Fruit fly (Drosophila melanogaster) whole organism, embryonic: ENCODE results near the gene mRpL27.

Experiments
- Aef1 ChIP-seq: fragments of 200-800 bp; sonication (Bioruptor generic); IDR thresholded peaks from 3 replicates; pipeline ENCODE4 v1.3.6; 2022; ENCODE audit warnings: missing biosample characterization, missing genetic modification characterization
- B-H2 ChIP-seq: fragments of 200-800 bp; sonication (Bioruptor generic); optimal IDR thresholded peaks from 2 replicates; lab custom pipeline; 2018; ENCODE audit warnings: missing biosample characterization, mild to moderate bottlenecking, missing genetic modification characterization
- Blimp-1 ChIP-seq: fragments of 200-800 bp; sonication (Bioruptor generic); optimal IDR thresholded peaks from 3 replicates; lab custom pipeline; 2018; ENCODE audit warnings: missing biosample characterization, missing genetic modification characterization, mild to moderate bottlenecking, moderate library complexity, missing genetic modification reagents
- C15 ChIP-seq: fragments of 200-800 bp; sonication (Bioruptor generic); IDR thresholded peaks from 3 replicates; pipeline ENCODE4 v1.3.6; 2022; ENCODE audit warnings: missing biosample characterization, missing genetic modification characterization
- CG10267 ChIP-seq: fragments of 200-800 bp; sonication (Bioruptor generic); optimal IDR thresholded peaks from 2 replicates; lab custom pipeline; 2018; ENCODE audit warnings: missing biosample characterization, mild to moderate bottlenecking, missing genetic modification characterization, moderate library complexity
- CG10959 ChIP-seq: fragments of 200-800 bp; sonication (Bioruptor generic); IDR thresholded peaks from 2 replicates; pipeline ENCODE4 v1.3.6; 2022; ENCODE audit warnings: missing biosample characterization, missing genetic modification characterization
- CG11085 ChIP-seq: fragments of 200-800 bp; sonication (Bioruptor generic); IDR thresholded peaks from 2 replicates; pipeline ENCODE4 v1.3.6; 2022; ENCODE audit warnings: missing biosample characterization, missing genetic modification characterization
- CG12071 ChIP-seq: fragments of 200-800 bp; sonication (Bioruptor generic); optimal IDR thresholded peaks from 3 replicates; lab custom pipeline; 2018; ENCODE audit warnings: missing biosample characterization, mild to moderate bottlenecking, missing genetic modification characterization
- CG12219 ChIP-seq: fragments of 200-800 bp; sonication (Bioruptor generic); optimal IDR thresholded peaks from 3 replicates; lab custom pipeline; 2018; ENCODE audit warnings: missing biosample characterization, mild to moderate bottlenecking, missing genetic modification characterization
- CG12769 ChIP-seq: fragments of 200-800 bp; sonication (Bioruptor generic); optimal IDR thresholded peaks from 2 replicates; lab custom pipeline; 2019; ENCODE audit warnings: missing biosample characterization, mild to moderate bottlenecking, missing genetic modification characterization, moderate library complexity
- CG13624 ChIP-seq: fragments of 200-800 bp; sonication (Bioruptor generic); optimal IDR thresholded peaks from 2 replicates; lab custom pipeline; 2016; ENCODE audit warnings: missing biosample characterization, missing genetic modification characterization
- CG14710 ChIP-seq: fragments of 200-800 bp; sonication (Bioruptor generic); optimal IDR thresholded peaks from 3 replicates; lab custom pipeline; 2019; ENCODE audit warnings: missing biosample characterization, mild to moderate bottlenecking, missing genetic modification characterization, moderate library complexity
- CG15011 ChIP-seq: fragments of 200-800 bp; sonication (Bioruptor generic); optimal IDR thresholded peaks from 3 replicates; lab custom pipeline; 2018; ENCODE audit warnings: missing biosample characterization, mild to moderate bottlenecking, missing genetic modification characterization
- CG15696 ChIP-seq: fragments of 200-800 bp; sonication (Bioruptor generic); optimal IDR thresholded peaks from 2 replicates; lab custom pipeline; 2019; ENCODE audit warnings: missing biosample characterization, mild to moderate bottlenecking, missing genetic modification characterization, moderate library complexity
- CG17612 ChIP-seq: fragments of 200-800 bp; sonication (Bioruptor generic); IDR thresholded peaks from 2 replicates; pipeline ENCODE4 v1.3.6; 2022; ENCODE audit warnings: missing biosample characterization, missing genetic modification characterization
- CG18476 ChIP-seq: fragments of 200-800 bp; sonication (Bioruptor generic); optimal IDR thresholded peaks from 2 replicates; lab custom pipeline; 2016; ENCODE audit warnings: missing biosample characterization, mild to moderate bottlenecking, missing genetic modification characterization
- CG2712 ChIP-seq: fragments of 200-800 bp; optimal IDR thresholded peaks from 3 replicates; lab custom pipeline; 2019; ENCODE audit warnings: missing biosample characterization, mild to moderate bottlenecking, missing genetic modification characterization, moderate library complexity
- CG31365 ChIP-seq: fragments of 200-800 bp; sonication (Bioruptor generic); optimal IDR thresholded peaks from 2 replicates; lab custom pipeline; 2018; ENCODE audit warnings: missing biosample characterization, mild to moderate bottlenecking, missing genetic modification characterization
- CG32532 ChIP-seq: fragments of 200-800 bp; sonication (Bioruptor generic); IDR thresholded peaks from 2 replicates; pipeline ENCODE4 v1.3.6; 2022; ENCODE audit warnings: missing biosample characterization, missing genetic modification characterization
- CG3726 ChIP-seq: fragments of 200-800 bp; sonication (Bioruptor generic); IDR thresholded peaks from 3 replicates; pipeline ENCODE4, ENCODE4 v1.3.6; 2022; ENCODE audit warnings: missing biosample characterization, missing genetic modification characterization
- CG5245 ChIP-seq: fragments of 200-800 bp; sonication (Bioruptor generic); optimal IDR thresholded peaks from 3 replicates; lab custom pipeline; 2016; ENCODE audit warnings: missing biosample characterization, missing genetic modification characterization
- CG6272 ChIP-seq: fragments of 200-800 bp; sonication (Bioruptor generic); IDR thresholded peaks from 2 replicates; pipeline ENCODE4 v1.3.6; 2022; ENCODE audit warnings: missing biosample characterization, missing genetic modification characterization
- CG6813 ChIP-seq: fragments of 200-800 bp; sonication (Bioruptor generic); optimal IDR thresholded peaks from 2 replicates; lab custom pipeline; 2017; ENCODE audit warnings: missing biosample characterization, missing genetic modification characterization, mild to moderate bottlenecking, moderate library complexity, missing genetic modification reagents
- CG7928 ChIP-seq: fragments of 200-800 bp; sonication (Bioruptor generic); optimal IDR thresholded peaks from 2 replicates; lab custom pipeline; 2017; ENCODE audit warnings: missing biosample characterization, mild to moderate bottlenecking, missing genetic modification characterization
- Fer3 ChIP-seq: fragments of 200-800 bp; sonication (Bioruptor generic); optimal IDR thresholded peaks from 2 replicates; lab custom pipeline; 2018; ENCODE audit warnings: missing biosample characterization, mild to moderate bottlenecking, missing genetic modification characterization, moderate library complexity
- Gug ChIP-seq: fragments of 200-800 bp; sonication (Bioruptor generic); IDR thresholded peaks from 4 replicates; pipeline ENCODE4 v1.3.6; 2022; ENCODE audit warnings: missing biosample characterization, missing genetic modification characterization
- Hmx ChIP-seq: fragments of 200-800 bp; sonication (Bioruptor generic); optimal IDR thresholded peaks from 2 replicates; lab custom pipeline; 2016; ENCODE audit warnings: missing biosample characterization, missing genetic modification characterization
- Lim3 ChIP-seq: fragments of 200-800 bp; sonication (Bioruptor generic); IDR thresholded peaks from 2 replicates; pipeline ENCODE4 v1.3.6; 2022; ENCODE audit warnings: missing biosample characterization, missing genetic modification characterization
- Oaz ChIP-seq: fragments of 200-800 bp; sonication (Bioruptor generic); IDR thresholded peaks from 2 replicates; pipeline ENCODE4 v1.3.6; 2022; ENCODE audit warnings: missing biosample characterization, missing genetic modification characterization
- Scr ChIP-seq: fragments of 200-800 bp; sonication (Bioruptor generic); IDR thresholded peaks from 2 replicates; pipeline ENCODE4 v1.3.6; 2022; ENCODE audit warnings: missing biosample characterization, missing genetic modification characterization; ENCODE audit not compliant: partially characterized antibody
- ara ChIP-seq: fragments of 200-800 bp; sonication (Bioruptor generic); IDR thresholded peaks from 2 replicates; pipeline ENCODE4 v1.3.6; 2022; ENCODE audit warnings: missing biosample characterization, missing genetic modification characterization
- bab2 ChIP-seq: fragments of 200-800 bp; sonication (Bioruptor generic); optimal IDR thresholded peaks from 2 replicates; lab custom pipeline; 2016; ENCODE audit warnings: missing biosample characterization, missing genetic modification characterization
- chinmo ChIP-seq: fragments of 200-800 bp; sonication (Bioruptor generic); IDR thresholded peaks from 4 replicates; pipeline ENCODE4 v1.3.6; 2022; ENCODE audit warnings: missing biosample characterization, missing genetic modification characterization; ENCODE audit not compliant: partially characterized antibody
- crc ChIP-seq: fragments of 200-800 bp; sonication (Bioruptor generic); optimal IDR thresholded peaks from 2 replicates; lab custom pipeline; 2016; ENCODE audit warnings: missing biosample characterization, missing genetic modification characterization
- da ChIP-seq: fragments of 200-800 bp; sonication (Bioruptor generic); optimal IDR thresholded peaks from 2 replicates; lab custom pipeline; 2016; ENCODE audit warnings: missing biosample characterization, missing genetic modification characterization
- dan ChIP-seq: fragments of 200-800 bp; sonication (Bioruptor generic); IDR thresholded peaks from 2 replicates; pipeline ENCODE4 v1.3.6; 2022; ENCODE audit warnings: missing biosample characterization, missing genetic modification characterization
- danr ChIP-seq: fragments of 200-800 bp; sonication (Bioruptor generic); IDR thresholded peaks from 2 replicates; pipeline ENCODE4 v1.3.6; 2022; ENCODE audit warnings: missing biosample characterization, missing genetic modification characterization
- dimm ChIP-seq: fragments of 200-800 bp; sonication (Bioruptor generic); IDR thresholded peaks from 2 replicates; pipeline ENCODE4 v1.3.6; 2022; ENCODE audit warnings: missing biosample characterization, missing genetic modification characterization
- eyg ChIP-seq: fragments of 200-800 bp; sonication (Bioruptor generic); optimal IDR thresholded peaks from 3 replicates; lab custom pipeline; 2016; ENCODE audit warnings: missing biosample characterization, missing genetic modification characterization
- fru ChIP-seq: fragments of >200 bp; optimal IDR thresholded peaks from 2 replicates; lab custom pipeline; 2017
- gcm ChIP-seq: fragments of 200-800 bp; sonication (Bioruptor generic); optimal IDR thresholded peaks from 2 replicates; lab custom pipeline; 2019; ENCODE audit warnings: missing biosample characterization, mild to moderate bottlenecking, missing genetic modification characterization, moderate library complexity
- ham ChIP-seq: fragments of 200-800 bp; sonication (Bioruptor generic); IDR thresholded peaks from 2 replicates; pipeline ENCODE4 v1.3.6; 2022; ENCODE audit warnings: missing biosample characterization, missing genetic modification characterization
- nom ChIP-seq: fragments of 200-800 bp; sonication (Bioruptor generic); optimal IDR thresholded peaks from 2 replicates; lab custom pipeline; 2017; ENCODE audit warnings: missing biosample characterization, missing genetic modification characterization, mild to moderate bottlenecking, moderate library complexity, missing genetic modification reagents
- org-1 ChIP-seq: fragments of 200-800 bp; sonication (Bioruptor generic); optimal IDR thresholded peaks from 2 replicates; lab custom pipeline; 2017; ENCODE audit warnings: missing biosample characterization, missing genetic modification characterization
- peb ChIP-seq: fragments of 200-800 bp; sonication (Bioruptor generic); IDR thresholded peaks from 2 replicates; pipeline ENCODE4 v1.3.6; 2022; ENCODE audit warnings: missing biosample characterization, missing genetic modification characterization
- repo ChIP-seq: fragments of 200-800 bp; sonication (Bioruptor generic); optimal IDR thresholded peaks from 2 replicates; lab custom pipeline; 2016; ENCODE audit warnings: missing biosample characterization, missing genetic modification characterization
- sqz ChIP-seq: fragments of 200-800 bp; sonication (Bioruptor generic); optimal IDR thresholded peaks from 3 replicates; lab custom pipeline; 2018; ENCODE audit warnings: missing biosample characterization, mild to moderate bottlenecking, missing genetic modification characterization
- tin ChIP-seq: fragments of 200-800 bp; sonication (Bioruptor generic); optimal IDR thresholded peaks from 3 replicates; lab custom pipeline; 2016; ENCODE audit warnings: missing biosample characterization, missing genetic modification characterization
- usp ChIP-seq: fragments of >200 bp; optimal IDR thresholded peaks from 2 replicates; lab custom pipeline; 2017; ENCODE audit warnings: missing biosample characterization, missing genetic modification characterization

mRpL27 gene

dm6 chr2L:4458119-4459056, 1.1 kb downstream of the mRpL27 start, which contains the start of gene RpL27A (continued):
- peak; percentile 71 for TF ChIP-seq gcm (GFP tag; lab: Kevin White, UChicago)
- no peak for TF ChIP-seq danr
- TF ChIP-seq fru (lab: Kevin White, UChicago), result no peak
- peak; percentile 59 for TF ChIP-seq tin (GFP tag; lab: Kevin White, UChicago)
- TF ChIP-seq ara, result peak; percentile 73
- TF ChIP-seq CG3726 (GFP tag; lab: Robert Waterston, UW), result 0 out of 3 replicates have a peak, but pooled peaks have one; percentile 44
- TF ChIP-seq CG13624 (GFP tag; lab: Kevin White, UChicago), result peak; percentile 48
- TF ChIP-seq Oaz (GFP tag; lab: Robert Waterston, UW), result peak; percentile 66; the same call in 1 of the 2 replicates
- TF ChIP-seq peb, result peak; percentile 59
- peak; percentile 46; the same call in 1 of the 2 replicates for TF ChIP-seq CG17612 (GFP tag; lab: Robert Waterston, UW)
- peak; percentile 55 for TF ChIP-seq eyg
- 0 out of 4 replicates have a peak, but pooled peaks have one; percentile 44 for TF ChIP-seq chinmo
- peak; percentile 72 for TF ChIP-seq Fer3 (tag; lab: Kevin White, UChicago)
- TF ChIP-seq crc (GFP tag; lab: Kevin White, UChicago), result peak; percentile 38
- TF ChIP-seq CG31365 (tag; lab: Kevin White, UChicago), result peak; percentile 79
- no peak for TF ChIP-seq dan (GFP tag; lab: Robert Waterston, UW)
- TF ChIP-seq CG12219, result peak; percentile 79
- TF ChIP-seq nom (GFP tag; lab: Kevin White, UChicago), result peak; percentile 81
- TF ChIP-seq org-1 (GFP tag; lab: Kevin White, UChicago), result peak; percentile 73
- peak; percentile 79 for TF ChIP-seq CG14710 (tag; lab: Kevin White, UChicago)
- peak; percentile 38; the same call in 2 of the 4 replicates for TF ChIP-seq Gug (GFP tag; lab: Robert Waterston, UW)
- TF ChIP-seq CG15696, result peak; percentile 23
- TF ChIP-seq CG12769 (tag; lab: Kevin White, UChicago), result peak; percentile 72
- peak; percentile 91 for TF ChIP-seq CG12071 (GFP tag; lab: Kevin White, UChicago)
- TF ChIP-seq usp, result no peak
- TF ChIP-seq CG6813 (GFP tag; lab: Kevin White, UChicago), result peak; percentile 83
- TF ChIP-seq CG10267 (tag; lab: Kevin White, UChicago), result peak; percentile 83
- peak; percentile 61 for TF ChIP-seq repo (GFP tag; lab: Kevin White, UChicago)
- TF ChIP-seq Hmx, result peak; percentile 40
- peak; percentile 49; the same call in 1 of the 2 replicates for TF ChIP-seq dimm (GFP tag; lab: Robert Waterston, UW)
- TF ChIP-seq ham (GFP tag; lab: Robert Waterston, UW), result peak; percentile 9; the same call in 1 of the 2 replicates
- TF ChIP-seq B-H2, result peak; percentile 90
- 0 out of 3 replicates have a peak, but pooled peaks have one; percentile 68 for TF ChIP-seq C15 (GFP tag; lab: Robert Waterston, UW)
- TF ChIP-seq CG11085 (GFP tag; lab: Robert Waterston, UW), result peak; percentile 80
- TF ChIP-seq CG15011 (GFP tag; lab: Kevin White, UChicago), result peak; percentile 64
- peak; percentile 63; the same call in 2 of the 3 replicates for TF ChIP-seq Aef1 (GFP tag; lab: Robert Waterston, UW)
- peak; percentile 71 for TF ChIP-seq CG2712
- TF ChIP-seq sqz (GFP tag; lab: Kevin White, UChicago), result no peak
- TF ChIP-seq CG5245, result peak; percentile 65
- peak; percentile 57 for TF ChIP-seq Scr (GFP tag; lab: Robert Waterston, UW)
- TF ChIP-seq Lim3 (GFP tag; lab: Robert Waterston, UW), result no peak
- peak; percentile 39 for TF ChIP-seq CG7928 (GFP tag; lab: Kevin White, UChicago)
- peak; percentile 84 for TF ChIP-seq CG32532 (GFP tag; lab: Robert Waterston, UW)
- TF ChIP-seq CG6272 (GFP tag; lab: Robert Waterston, UW), result peak; percentile 54
- TF ChIP-seq CG18476 (GFP tag; lab: Kevin White, UChicago), result peak; percentile 17
- TF ChIP-seq da (GFP tag; lab: Kevin White, UChicago), result peak; percentile 12
- TF ChIP-seq bab2 (GFP tag; lab: Kevin White, UChicago), result peak; percentile 36
- peak; percentile 52 for TF ChIP-seq CG10959 (GFP tag; lab: Robert Waterston, UW)
- TF ChIP-seq Blimp-1 (GFP tag; lab: Kevin White, UChicago), result no peak
